Worm (Caenorhabditis elegans) whole organism, L1 larva: ENCODE results near the gene C35D10.8.

Experiments
- lin-15B ChIP-seq: fragments of 150-350 bp; sonication (generic microtip); optimal IDR thresholded peaks from 3 replicates; lab custom pipeline; 2014; ENCODE audit warnings: missing biosample characterization, missing genetic modification characterization
- lsy-2 ChIP-seq, 2 experiments: fragments of 150-350 bp; optimal IDR thresholded peaks; 2 replicates each; lab custom pipeline; 2014; ENCODE audit warnings: missing biosample characterization in 2 of 2, missing genetic modification characterization in 2 of 2
- mab-9 ChIP-seq: fragments of 200-800 bp; sonication (Bioruptor generic); IDR thresholded peaks from 2 replicates; pipeline ENCODE4 v1.3.6; 2022; ENCODE audit warnings: missing genetic modification reagents, missing genetic modification characterization, missing compliant biosample characterization
- nhr-19 ChIP-seq: fragments of 200-800 bp; sonication (Bioruptor generic); conservative IDR thresholded peaks from 2 replicates; pipeline ENCODE4 v1.3.6; 2022; ENCODE audit warnings: missing genetic modification characterization, missing compliant biosample characterization
- unc-62 ChIP-seq: fragments of 150-350 bp; optimal IDR thresholded peaks from 2 replicates; lab custom pipeline; 2014; ENCODE audit warnings: missing biosample characterization, missing genetic modification reagents, missing genetic modification characterization

DNA sequence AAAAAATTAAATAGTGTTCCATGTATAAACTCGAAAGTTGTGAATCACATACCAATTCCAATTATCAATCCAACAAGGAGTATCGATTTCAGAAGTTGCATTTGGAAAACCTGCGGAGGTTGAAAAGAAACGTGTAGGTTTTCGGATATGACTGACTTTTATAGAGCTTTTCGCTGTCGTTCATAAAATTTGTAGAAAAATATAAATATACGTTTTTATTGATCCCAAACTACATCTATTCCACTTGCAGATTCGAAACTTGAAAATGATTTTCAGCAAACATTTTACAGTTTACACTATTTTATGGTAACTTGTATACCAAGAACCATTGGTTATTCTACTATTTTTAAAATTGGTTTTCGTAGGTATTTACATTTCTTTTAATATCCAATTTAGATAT is 12.8 kb upstream of the C35D10.8 start, which contains the start of gene clec-156:
- TF ChIP-seq lsy-2 (tag; optimal IDR thresholded peaks at IDR 0.05; lab: Kevin White, UChicago), result no peak
- no peak for TF ChIP-seq nhr-19 (GFP tag; lab: Robert Waterston, UW)
- no peak for TF ChIP-seq unc-62 (GFP tag; lab: Kevin White, UChicago)
- TF ChIP-seq lin-15B (tag; lab: Kevin White, UChicago), result no peak
- no peak for TF ChIP-seq mab-9
